Fruit fly (Drosophila melanogaster): ENCODE results near the gene betaGlu.

DNA sequence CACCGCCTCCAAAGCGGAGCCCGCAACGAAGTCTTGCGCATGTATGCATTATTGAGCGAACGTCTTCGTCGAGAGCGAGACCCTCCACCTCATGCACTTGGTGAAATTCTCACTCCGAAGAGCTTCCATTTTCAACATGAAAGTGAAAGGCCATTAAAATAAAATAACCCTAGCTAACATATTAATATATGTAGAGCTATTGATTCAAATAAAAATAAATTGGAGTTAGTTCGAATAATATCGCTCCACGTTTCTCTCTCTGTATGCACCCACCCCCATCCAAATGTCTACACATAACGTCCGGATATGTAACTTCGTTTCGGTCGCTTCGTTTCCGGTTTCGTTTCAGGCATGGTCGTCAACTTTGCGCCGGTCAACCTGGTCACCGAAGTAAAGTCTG, 30.4 kb downstream of the betaGlu start:
- TF ChIP-seq CTCF (optimal IDR thresholded peaks at IDR 0.05): no peak
- TF ChIP-seq CG8478 (optimal IDR thresholded peaks at IDR 0.05): no peak

Measured in S2 (cell line).